Worm (Caenorhabditis elegans): ENCODE measurements around the gene fbxa-82.

ce11 chrV:15065837-15066348 is 13.6 kb upstream of the fbxa-82 start, which contains the start of gene otub-1:
- TF ChIP-seq flt-1 (GFP tag; IDR thresholded peaks at IDR 0.05) (no peak), ets-7 (tag; optimal IDR thresholded peaks at IDR 0.05) (no peak), hmg-4 (GFP tag; optimal IDR thresholded peaks at IDR 0.05) (no peak), F13C5.2 (tag; optimal IDR thresholded peaks at IDR 0.05) (no peak), tra-4 (tag; optimal IDR thresholded peaks at IDR 0.05) (no peak), B0310.2 (tag; optimal IDR thresholded peaks at IDR 0.05) (no peak)

All from whole organism, early embryonic.